Worm (Caenorhabditis elegans) whole organism, midembryonic: ENCODE data around the gene F12A10.1.

Experiments used
- klf-2 ChIP-seq: fragments of 200-800 bp; sonication (Bioruptor generic); conservative IDR thresholded peaks from 2 replicates; pipeline ENCODE4 v1.3.6; 2022; ENCODE audit warnings: missing genetic modification reagents, missing genetic modification characterization, missing compliant biosample characterization
- med-1 ChIP-seq: sonication (generic microtip); optimal IDR thresholded peaks from 2 replicates; lab custom pipeline; 2017; ENCODE audit warnings: missing genetic modification characterization, mild to moderate bottlenecking, missing compliant biosample characterization, antibody characterized with exemption, missing genetic modification reagents; ENCODE audit not compliant: insufficient read depth

DNA sequence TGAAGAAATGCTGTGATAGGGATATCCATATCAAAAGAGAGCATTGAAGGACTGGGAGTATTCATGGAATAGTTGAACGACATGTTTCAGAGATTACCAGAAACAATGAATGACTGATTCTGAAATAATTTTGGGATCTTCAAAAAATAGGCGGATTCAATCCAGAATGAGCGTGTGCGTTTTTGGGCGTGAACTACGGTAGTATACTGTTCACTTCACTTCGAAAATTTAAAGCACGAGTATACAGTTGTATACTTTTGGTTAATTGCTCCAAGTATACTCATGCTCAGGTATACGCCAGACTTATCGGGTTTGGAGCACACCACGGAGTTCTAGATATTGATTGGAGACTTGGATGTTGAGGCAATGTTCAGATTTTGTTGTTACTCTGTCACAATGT is 29.0 kb downstream of the F12A10.1 start, which contains the start of gene tbx-35:
- TF ChIP-seq klf-2 (GFP tag; lab: Robert Waterston, UW) (no peak), med-1 (GFP tag; lab: Kevin White, UChicago) (no peak)
